Worm (Caenorhabditis elegans): ENCODE data around the gene tars-1.
A peak's percentile ranks its signal among the peaks of the same experiment; 100 is the strongest.

The tars-1 gene

DNA sequence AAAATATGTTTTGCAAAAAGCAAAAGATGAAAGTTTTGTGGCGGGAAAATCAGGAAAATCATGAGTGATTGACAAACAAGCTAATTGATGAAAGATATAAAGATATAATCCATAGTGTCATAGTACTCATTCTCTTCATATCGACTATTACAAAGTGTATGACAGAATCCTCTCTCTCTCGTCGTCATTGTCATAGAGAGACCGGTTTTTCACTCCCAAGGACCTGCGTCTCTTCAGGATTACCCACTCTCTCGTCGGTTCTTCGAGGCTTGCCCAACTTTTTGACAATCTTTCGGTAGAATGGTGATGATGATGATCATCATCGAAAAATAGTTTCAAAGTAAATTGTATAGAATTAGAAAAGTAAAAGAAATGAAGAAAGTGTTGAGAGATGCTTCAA, 41.9 kb upstream of the tars-1 start (continued):
- TF ChIP-seq aly-2 (tag; optimal IDR thresholded peaks at IDR 0.05) (no peak), blmp-1 (tag; optimal IDR thresholded peaks at IDR 0.05) (peak; percentile 84), nhr-12 (tag; optimal IDR thresholded peaks at IDR 0.05) (no peak), nhr-71 (tag; optimal IDR thresholded peaks at IDR 0.05) (peak; percentile 74), fos-1 (tag; optimal IDR thresholded peaks at IDR 0.05) (no peak), ceh-88 (GFP tag; IDR thresholded peaks at IDR 0.05) (no peak), unc-130 (tag; optimal IDR thresholded peaks at IDR 0.05) (no peak), tbx-2 (tag; optimal IDR thresholded peaks at IDR 0.05) (peak; percentile 57), rnt-1 (tag; optimal IDR thresholded peaks at IDR 0.05) (peak; percentile 20), ceh-8 (GFP tag; optimal IDR thresholded peaks at IDR 0.05) (no peak), nhr-85 (tag) (peak; percentile 93), alr-1 (tag; optimal IDR thresholded peaks at IDR 0.05; ENCODE audit: borderline replicate concordance) (no peak), ceh-90 (tag; optimal IDR thresholded peaks at IDR 0.05) (no peak), pag-3 (tag; optimal IDR thresholded peaks at IDR 0.05; ENCODE audit: borderline replicate concordance, insufficient read depth) (no peak), elt-2 (tag; optimal IDR thresholded peaks at IDR 0.05) (no peak), sox-4 (tag; optimal IDR thresholded peaks at IDR 0.05) (no peak), nhr-11 (tag; optimal IDR thresholded peaks at IDR 0.05) (no peak), skn-1 (tag; optimal IDR thresholded peaks at IDR 0.05) (peak; percentile 24), unc-98 (GFP tag; IDR thresholded peaks at IDR 0.05) (no peak), egl-27 (tag; optimal IDR thresholded peaks at IDR 0.05) (no peak), hlh-17 (GFP tag; optimal IDR thresholded peaks at IDR 0.05; ENCODE audit: borderline replicate concordance) (no peak), vab-15 (tag; optimal IDR thresholded peaks at IDR 0.05) (no peak), ceh-82 (tag; optimal IDR thresholded peaks at IDR 0.05) (no peak), jun-1 (tag; optimal IDR thresholded peaks at IDR 0.05) (no peak), swsn-7 (tag; optimal IDR thresholded peaks at IDR 0.05) (peak; percentile 22), fkh-8 (tag; optimal IDR thresholded peaks at IDR 0.05) (no peak)

DNA sequence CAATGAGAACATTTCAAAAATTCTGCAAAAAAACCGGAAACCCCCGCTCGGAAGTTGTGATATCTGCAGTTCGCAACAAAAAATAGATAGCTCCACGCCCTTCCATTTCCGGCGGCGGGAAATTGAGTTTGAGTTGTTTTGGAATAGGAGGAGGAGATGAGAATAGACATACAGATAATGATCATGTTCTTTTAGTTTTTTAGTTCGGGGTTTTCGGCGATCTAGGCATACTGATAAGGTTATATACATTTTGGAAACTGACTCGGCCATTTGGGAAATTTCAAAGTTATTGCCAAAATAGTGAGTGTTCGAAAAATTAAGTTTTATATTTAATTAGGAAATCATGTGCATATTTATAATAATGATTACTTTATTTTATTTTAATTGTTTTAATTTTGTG, 38.4 kb upstream of the tars-1 start:
- TF ChIP-seq lin-14 (GFP tag; optimal IDR thresholded peaks at IDR 0.05), result peak; percentile 44
- no peak for TF ChIP-seq zag-1 (tag; optimal IDR thresholded peaks at IDR 0.05)
- peak; percentile 29 for TF ChIP-seq nhr-85 (tag)

ce11 chrII:11732513-11732912, 37.1 kb upstream of the tars-1 start, which contains the start of gene F13D12.8:
Gene F13D12.8 (minus strand): TSS chrII:11732594.
- peak; percentile 73 for TF ChIP-seq lin-14 (GFP tag; optimal IDR thresholded peaks at IDR 0.05)
- peak; percentile 36 for TF ChIP-seq snpc-4 (tag; optimal IDR thresholded peaks at IDR 0.05)
- no peak for TF ChIP-seq hlh-4 (tag; optimal IDR thresholded peaks at IDR 0.05)
- TF ChIP-seq dsc-1 (tag; optimal IDR thresholded peaks at IDR 0.05), result peak; percentile 62

DNA sequence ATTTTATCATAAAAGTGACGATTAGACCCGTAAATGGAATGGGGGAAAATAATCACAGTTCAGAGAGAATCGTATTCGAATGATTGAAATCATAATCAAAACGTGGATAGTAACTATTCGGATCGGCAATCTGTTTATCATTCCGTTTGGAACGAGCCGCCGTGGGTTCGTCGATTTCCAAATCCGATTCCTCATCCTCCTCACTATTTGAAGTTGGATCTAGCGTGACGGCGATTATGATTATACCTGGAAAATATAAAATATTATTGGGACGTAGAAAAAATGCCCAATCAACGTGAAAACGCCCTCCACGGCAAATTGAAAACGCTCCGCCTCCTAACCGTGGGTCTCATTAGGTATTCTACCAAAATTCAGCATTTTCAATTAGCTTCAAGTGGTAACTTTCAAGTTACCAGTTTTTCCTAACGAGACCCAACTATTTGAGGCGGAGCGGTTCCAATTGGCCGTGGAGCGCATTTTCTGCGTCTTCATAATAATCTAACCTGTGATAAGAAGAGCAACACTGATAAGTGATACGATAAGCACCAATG, 35.8 kb upstream of the tars-1 start:
- no peak for TF ChIP-seq mdl-1 (tag; optimal IDR thresholded peaks at IDR 0.05)
- no peak for TF ChIP-seq nhr-12 (tag; optimal IDR thresholded peaks at IDR 0.05)
- TF ChIP-seq nhr-20 (tag; optimal IDR thresholded peaks at IDR 0.05), result peak; percentile 50
- no peak for TF ChIP-seq ces-1 (GFP tag; optimal IDR thresholded peaks at IDR 0.05)
- TF ChIP-seq egl-13 (tag; optimal IDR thresholded peaks at IDR 0.05), result no peak
- peak; percentile 62 for TF ChIP-seq ama-1 (optimal IDR thresholded peaks at IDR 0.05)
- TF ChIP-seq nhr-85 (tag), result peak; percentile 47
- TF ChIP-seq unc-30 (tag; optimal IDR thresholded peaks at IDR 0.05), result no peak
- TF ChIP-seq aha-1 (tag; optimal IDR thresholded peaks at IDR 0.05), result no peak
- TF ChIP-seq elt-2 (tag; optimal IDR thresholded peaks at IDR 0.05), result peak; percentile 56
- TF ChIP-seq swsn-7 (tag; optimal IDR thresholded peaks at IDR 0.05), result no peak
- TF ChIP-seq pax-3 (tag; optimal IDR thresholded peaks at IDR 0.05), result no peak
- TF ChIP-seq unc-130 (tag; optimal IDR thresholded peaks at IDR 0.05), result no peak
- peak; percentile 19 for TF ChIP-seq rnt-1 (tag; optimal IDR thresholded peaks at IDR 0.05)
- TF ChIP-seq vab-15 (tag; optimal IDR thresholded peaks at IDR 0.05), result no peak
- peak; percentile 4 for TF ChIP-seq ztf-4 (tag; optimal IDR thresholded peaks at IDR 0.05)
- no peak for TF ChIP-seq elt-3 (tag; optimal IDR thresholded peaks at IDR 0.05)
- TF ChIP-seq snu-23 (GFP tag; optimal IDR thresholded peaks at IDR 0.05), result peak; percentile 63
- no peak for TF ChIP-seq lin-39 (tag; optimal IDR thresholded peaks at IDR 0.05)
- no peak for TF ChIP-seq C16A3.4 (tag; optimal IDR thresholded peaks at IDR 0.05)
- TF ChIP-seq C04F5.9 (tag; optimal IDR thresholded peaks at IDR 0.05), result no peak
- no peak for TF ChIP-seq lin-15B (tag; optimal IDR thresholded peaks at IDR 0.05)
- no peak for TF ChIP-seq nhr-28 (tag; optimal IDR thresholded peaks at IDR 0.05)
- no peak for TF ChIP-seq nhr-76 (tag; optimal IDR thresholded peaks at IDR 0.05)
- no peak for TF ChIP-seq fos-1 (tag; optimal IDR thresholded peaks at IDR 0.05)
- no peak for TF ChIP-seq hlh-17 (GFP tag; optimal IDR thresholded peaks at IDR 0.05; ENCODE audit: borderline replicate concordance)
